Fruit fly (Drosophila melanogaster) whole organism: ENCODE measurements around the gene Mcm10.

Experiments used
- CG8478 ChIP-seq: fragments of >200 bp; optimal IDR thresholded peaks from 2 replicates; lab custom pipeline; 2018; ENCODE audit warnings: inconsistent platforms
- Dll ChIP-seq: fragments of >200 bp; optimal IDR thresholded peaks from 2 replicates; lab custom pipeline; 2017

dm6 chr2L:21163311-21163842, 16.4 kb upstream of the Mcm10 start, which contains the start of gene Noc2:
- TF ChIP-seq Dll (no peak), CG8478 (lab: Kevin White, UChicago) (no peak)
